Worm (Caenorhabditis elegans): Measurements from ENCODE around the gene arx-4.

The arx-4 gene

DNA sequence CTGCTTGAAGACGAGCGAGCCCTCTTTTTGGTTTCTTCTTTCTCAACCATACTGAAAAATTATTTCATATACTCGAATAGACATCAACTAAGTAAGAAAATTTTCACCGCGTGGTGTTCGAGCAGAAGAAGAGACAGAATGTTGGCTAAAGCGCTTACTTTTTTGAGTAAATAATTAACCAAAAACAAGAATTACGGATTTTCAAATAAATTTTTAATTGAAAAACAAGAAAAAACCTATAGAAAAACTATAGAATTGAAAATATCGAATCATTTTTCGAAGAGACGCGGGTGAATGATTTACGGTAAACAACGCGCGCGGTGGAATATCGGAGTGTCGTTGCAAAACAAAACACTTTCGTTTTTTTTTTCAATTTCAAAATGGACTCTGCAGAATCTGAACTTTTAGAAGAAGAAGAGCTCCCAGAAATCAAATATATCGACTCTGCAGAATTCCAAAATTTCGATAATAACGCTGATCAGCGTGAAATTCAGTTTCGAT is 8.2 kb upstream of the arx-4 start, which contains the start of the genes rnp-5 and tag-51:
Gene rnp-5, minus strand, starts transcription at position 51 of the 501 bp plus-strand sequence.
Gene tag-51, plus strand, starts transcription at position 363 of the 501 bp plus-strand sequence.
- TF ChIP-seq egl-27 (tag; optimal IDR thresholded peaks at IDR 0.05) (no peak), unc-62 (GFP tag; optimal IDR thresholded peaks at IDR 0.05) (no peak), unc-55 (GFP tag; optimal IDR thresholded peaks at IDR 0.05) (peak; percentile 41), lin-13 (GFP tag; optimal IDR thresholded peaks at IDR 0.05) (no peak), C34F6.9 (tag; optimal IDR thresholded peaks at IDR 0.05) (peak; percentile 30), lsy-2 (tag; optimal IDR thresholded peaks at IDR 0.05) (peak in 1 of 2 experiments; percentile 25), blmp-1 (tag; optimal IDR thresholded peaks at IDR 0.05; ENCODE audit: insufficient read depth) (peak; percentile 37), nhr-129 (tag; optimal IDR thresholded peaks at IDR 0.05) (no peak)

- TF ChIP-seq nhr-6 (tag; optimal IDR thresholded peaks at IDR 0.05) = no peak
- TF ChIP-seq ztf-11 (tag; optimal IDR thresholded peaks at IDR 0.05) = no peak
These were observed 5.8 kb upstream of the arx-4 start, which contains the start of gene K02F3.12 for ce11 chrIII:856260-856659. TSS of gene K02F3.12 (plus strand) at chrIII:856560.

ce11 chrIII:856908-857307 is 5.2 kb upstream of the arx-4 start:
- TF ChIP-seq nhr-11 (tag; optimal IDR thresholded peaks at IDR 0.05) (no peak), fos-1 (tag; optimal IDR thresholded peaks at IDR 0.05) (peak; percentile 3)

ce11 chrIII:859898-860297 is 2.2 kb upstream of the arx-4 start, which contains the start of gene exos-4.2:
TSS of gene exos-4.2 (plus strand) at chrIII:860198.
- TF ChIP-seq ama-1 (optimal IDR thresholded peaks at IDR 0.05) = no peak
- no peak for TF ChIP-seq unc-55 (GFP tag; optimal IDR thresholded peaks at IDR 0.05)
- TF ChIP-seq gmeb-1 (tag; optimal IDR thresholded peaks at IDR 0.05) = no peak
- TF ChIP-seq lin-13 (GFP tag; optimal IDR thresholded peaks at IDR 0.05) = no peak
- no peak for TF ChIP-seq nhr-23 (tag; optimal IDR thresholded peaks at IDR 0.05)
- no peak for TF ChIP-seq lsy-2 (tag; optimal IDR thresholded peaks at IDR 0.05)
- TF ChIP-seq mab-5 (tag; optimal IDR thresholded peaks at IDR 0.05) = no peak
- TF ChIP-seq peb-1 (tag; optimal IDR thresholded peaks at IDR 0.05) = no peak
- TF ChIP-seq blmp-1 (tag; optimal IDR thresholded peaks at IDR 0.05; ENCODE audit: insufficient read depth) = no peak
- no peak for TF ChIP-seq dmd-4 (tag; optimal IDR thresholded peaks at IDR 0.05)

DNA sequence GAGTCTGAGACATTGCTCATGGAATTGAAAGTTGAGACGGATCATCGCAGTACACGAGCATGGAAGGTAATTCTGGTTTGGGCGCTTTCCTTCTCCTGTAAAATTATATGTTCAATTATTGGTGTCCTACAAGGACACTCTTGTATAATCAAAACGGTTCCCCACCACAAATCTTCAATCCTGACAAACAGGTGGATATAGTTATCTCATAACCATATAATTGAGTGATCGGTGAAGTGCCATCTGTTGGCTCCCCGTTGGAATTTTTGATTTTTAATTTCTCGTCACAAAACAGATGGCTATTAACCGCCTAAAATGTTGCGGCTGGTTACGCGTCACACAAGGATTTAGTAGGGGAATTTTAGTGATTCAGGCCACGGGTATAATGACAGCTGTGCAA is 6.8 kb downstream of the arx-4 start:
- TF ChIP-seq lin-13 (GFP tag; optimal IDR thresholded peaks at IDR 0.05) (no peak), aly-2 (tag; optimal IDR thresholded peaks at IDR 0.05) (no peak), nhr-25 (tag; optimal IDR thresholded peaks at IDR 0.05) (no peak), gmeb-1 (tag; optimal IDR thresholded peaks at IDR 0.05) (no peak), alr-1 (tag; optimal IDR thresholded peaks at IDR 0.05) (no peak), ceh-82 (tag; optimal IDR thresholded peaks at IDR 0.05) (no peak)

- TF ChIP-seq skn-1 (tag; optimal IDR thresholded peaks at IDR 0.05) (no peak), unc-62 (GFP tag; optimal IDR thresholded peaks at IDR 0.05) (no peak), unc-39 (tag; optimal IDR thresholded peaks at IDR 0.05) (no peak), dmd-4 (tag; optimal IDR thresholded peaks at IDR 0.05) (no peak), nhr-23 (tag; optimal IDR thresholded peaks at IDR 0.05) (no peak), lin-39 (tag; optimal IDR thresholded peaks at IDR 0.05) (no peak), lin-11 (tag; optimal IDR thresholded peaks at IDR 0.05) (no peak), nhr-237 (tag; optimal IDR thresholded peaks at IDR 0.05) (no peak), alr-1 (tag; optimal IDR thresholded peaks at IDR 0.05) (no peak), nhr-12 (tag; optimal IDR thresholded peaks at IDR 0.05) (no peak)
These were observed 7.8 kb downstream of the arx-4 start, which contains the start of gene T24C4.2 for ce11 chrIII:869869-870268. TSS of gene T24C4.2 (minus strand) at chrIII:869969.

DNA sequence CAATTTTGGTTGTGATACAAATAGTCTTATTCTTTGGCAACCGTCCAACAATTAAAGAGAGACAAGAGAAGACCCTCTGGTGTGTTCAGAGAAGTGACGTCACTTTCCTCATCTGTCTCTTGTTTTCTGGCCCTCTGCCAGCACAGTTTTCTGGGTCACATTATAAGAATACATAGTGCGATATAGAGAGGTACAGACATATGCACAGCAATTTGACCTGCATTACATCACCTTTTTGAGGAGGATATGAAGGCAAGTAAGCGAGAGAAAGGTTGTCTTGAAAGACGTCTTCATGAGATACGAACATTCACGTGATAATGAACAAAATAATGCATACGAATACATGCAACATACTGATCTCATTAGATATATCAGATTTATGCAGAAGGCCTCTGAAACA is 8.4 kb downstream of the arx-4 start:
- TF ChIP-seq mdl-1 (tag; optimal IDR thresholded peaks at IDR 0.05) = no peak
- no peak for TF ChIP-seq nhr-23 (tag; optimal IDR thresholded peaks at IDR 0.05)
- TF ChIP-seq lin-39 (tag; optimal IDR thresholded peaks at IDR 0.05) = no peak
- TF ChIP-seq ztf-1 (GFP tag; conservative IDR thresholded peaks at IDR 0.05) = no peak
- TF ChIP-seq ceh-16 (tag; optimal IDR thresholded peaks at IDR 0.05) = no peak
- TF ChIP-seq nhr-21 (tag; optimal IDR thresholded peaks at IDR 0.05) = no peak
- TF ChIP-seq skn-1 (tag; optimal IDR thresholded peaks at IDR 0.05) = no peak
- no peak for TF ChIP-seq ceh-82 (tag; optimal IDR thresholded peaks at IDR 0.05)
- TF ChIP-seq mbf-1 (tag; optimal IDR thresholded peaks at IDR 0.05) = no peak
- no peak for TF ChIP-seq nhr-10 (tag; optimal IDR thresholded peaks at IDR 0.05)
- TF ChIP-seq elt-3 (tag; optimal IDR thresholded peaks at IDR 0.05) = no peak
- TF ChIP-seq nhr-129 (tag; optimal IDR thresholded peaks at IDR 0.05) = no peak
- no peak for TF ChIP-seq peb-1 (tag; optimal IDR thresholded peaks at IDR 0.05)
- no peak for TF ChIP-seq F13H6.1 (tag; optimal IDR thresholded peaks at IDR 0.05)
- TF ChIP-seq elt-1 (tag; optimal IDR thresholded peaks at IDR 0.05) = no peak
- no peak for TF ChIP-seq unc-39 (tag; optimal IDR thresholded peaks at IDR 0.05)
- no peak for TF ChIP-seq ama-1 (optimal IDR thresholded peaks at IDR 0.05)
- no peak for TF ChIP-seq zag-1 (tag; optimal IDR thresholded peaks at IDR 0.05)
- TF ChIP-seq aly-2 (tag; optimal IDR thresholded peaks at IDR 0.05) = no peak
- TF ChIP-seq fos-1 (tag; optimal IDR thresholded peaks at IDR 0.05) = no peak
